Worm (Caenorhabditis elegans) whole organism, L4 larva: ENCODE measurements around the gene Y110A2AL.9.

Experiments
- T26A8.4 ChIP-seq: fragments of 200-800 bp; sonication (Bioruptor generic); IDR thresholded peaks from 2 replicates; pipeline ENCODE4 v1.3.6; 2022; ENCODE audit warnings: missing genetic modification characterization, missing compliant biosample characterization
- fkh-10 ChIP-seq: fragments of 150-350 bp; optimal IDR thresholded peaks from 2 replicates; lab custom pipeline; 2014; ENCODE audit warnings: missing biosample characterization, missing genetic modification reagents, missing genetic modification characterization
- lim-7 ChIP-seq: fragments of 200-800 bp; sonication (Bioruptor generic); IDR thresholded peaks from 2 replicates; pipeline ENCODE4 v1.3.6; 2022; ENCODE audit warnings: missing genetic modification characterization, missing compliant biosample characterization
- lin-1 ChIP-seq: fragments of 200-800 bp; sonication (Bioruptor generic); IDR thresholded peaks from 2 replicates; pipeline ENCODE4 v1.3.6; 2022; ENCODE audit warnings: missing genetic modification reagents, missing genetic modification characterization, missing compliant biosample characterization
- lin-39 ChIP-seq: fragments of 150-350 bp; optimal IDR thresholded peaks from 2 replicates; lab custom pipeline; 2014; ENCODE audit warnings: missing biosample characterization, missing genetic modification reagents, missing genetic modification characterization
- nhr-102 ChIP-seq: sonication (generic microtip); optimal IDR thresholded peaks from 2 replicates; lab custom pipeline; 2016; ENCODE audit warnings: mild to moderate bottlenecking, missing genetic modification characterization, moderate library complexity, missing compliant biosample characterization
- nhr-11 ChIP-seq: fragments of 150-350 bp; optimal IDR thresholded peaks from 2 replicates; lab custom pipeline; 2014; ENCODE audit warnings: missing biosample characterization, missing genetic modification characterization
- nhr-28 ChIP-seq: fragments of 150-350 bp; optimal IDR thresholded peaks from 2 replicates; lab custom pipeline; 2014; ENCODE audit warnings: missing biosample characterization, missing genetic modification characterization
- nhr-48 ChIP-seq: sonication (generic microtip); optimal IDR thresholded peaks from 2 replicates; lab custom pipeline; 2016; ENCODE audit warnings: mild to moderate bottlenecking, missing genetic modification characterization, missing compliant biosample characterization
- pha-4 ChIP-seq, 2 experiments: fragments of 150-350 bp in 1 of 2; fragments of 200-800 bp in 1 of 2; sonication (Bioruptor generic) in 1 of 2; IDR thresholded peaks in 1 of 2; optimal IDR thresholded peaks in 1 of 2; 2 replicates each; pipeline versions ENCODE4 v1.3.6 to Lab custom; 2014 to 2022; ENCODE audit warnings: missing genetic modification characterization in 2 of 2, missing genetic modification reagents in 2 of 2, missing biosample characterization in 1 of 2, missing compliant biosample characterization in 1 of 2
- pqm-1 ChIP-seq: sonication (generic microtip); optimal IDR thresholded peaks from 2 replicates; lab custom pipeline; 2017; ENCODE audit warnings: missing biosample characterization, missing genetic modification characterization
- skn-1 ChIP-seq: fragments of 150-350 bp; optimal IDR thresholded peaks from 2 replicates; lab custom pipeline; 2014; ENCODE audit warnings: missing biosample characterization, missing genetic modification characterization
- zag-1 ChIP-seq: fragments of 150-350 bp; optimal IDR thresholded peaks from 2 replicates; lab custom pipeline; 2014; ENCODE audit warnings: missing biosample characterization, missing genetic modification characterization

DNA sequence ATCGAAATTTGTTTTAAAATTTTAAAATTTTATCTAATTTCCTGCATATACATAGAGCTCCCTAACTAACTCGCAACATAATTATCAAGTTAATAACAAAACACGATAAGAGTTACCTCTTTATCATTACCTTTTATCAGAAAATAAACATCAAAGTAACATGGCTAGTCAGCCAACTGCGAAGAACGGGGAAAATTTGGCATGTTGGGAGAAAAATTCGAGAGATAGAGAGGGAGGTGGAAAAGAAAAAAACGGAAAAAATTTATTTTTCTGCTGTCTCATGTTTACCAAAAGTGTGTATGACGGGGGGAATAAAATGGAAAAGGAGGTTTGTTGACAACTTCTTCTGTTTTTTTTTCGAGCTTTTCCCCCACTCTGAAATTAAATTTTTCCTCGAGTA, 32.3 kb downstream of the Y110A2AL.9 start:
- TF ChIP-seq pqm-1 (peak; percentile 7), fkh-10 (no peak), pha-4 (GFP tag; IDR thresholded peaks at IDR 0.05; lab: Robert Waterston, UW) (no peak), pha-4 (tag; optimal IDR thresholded peaks at IDR 0.05; lab: Kevin White, UChicago) (no peak), T26A8.4 (GFP tag; lab: Robert Waterston, UW) (no peak), nhr-28 (tag; lab: Kevin White, UChicago) (peak; percentile 76), lin-1 (GFP tag; lab: Robert Waterston, UW) (peak; percentile 61; the same call in 1 of the 2 replicates), skn-1 (tag; lab: Kevin White, UChicago) (no peak), lim-7 (GFP tag; lab: Robert Waterston, UW) (no peak), zag-1 (tag; lab: Kevin White, UChicago) (no peak), nhr-11 (tag; lab: Kevin White, UChicago) (peak; percentile 44), lin-39 (no peak), nhr-102 (tag; lab: Kevin White, UChicago) (no peak), nhr-48 (tag; lab: Kevin White, UChicago) (no peak)
